Fruit fly (Drosophila melanogaster) S2 (cell line): ENCODE measurements around the gene CG9776.

Experiments
- CG8478 ChIP-seq: fragments of >200 bp; optimal IDR thresholded peaks from 2 replicates; lab custom pipeline; 2018
- CTCF ChIP-seq, 2 experiments: fragments of >200 bp; optimal IDR thresholded peaks; 2 replicates each; lab custom pipeline; 2018

DNA sequence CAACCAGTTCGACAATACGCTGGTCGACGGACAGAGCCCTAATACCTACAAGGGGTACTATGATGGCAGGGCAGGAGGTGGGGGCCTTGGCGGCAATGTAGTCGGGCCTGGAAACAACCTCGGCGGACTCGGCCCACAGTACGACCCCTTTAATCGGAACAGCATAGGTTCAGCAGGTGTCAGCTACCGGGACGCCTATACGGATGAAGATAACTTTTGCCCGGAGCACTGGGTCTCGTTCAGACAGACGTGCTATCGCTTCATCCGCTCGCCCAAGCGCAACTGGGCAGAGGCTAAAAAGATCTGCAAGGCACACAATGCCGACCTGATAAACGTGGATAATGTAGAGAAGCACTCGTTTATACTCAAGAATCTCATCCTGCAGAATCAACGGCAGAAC, 48.3 kb upstream of the CG9776 start:
- TF ChIP-seq CTCF (optimal IDR thresholded peaks at IDR 0.05; lab: Kevin White, UChicago): no peak
- TF ChIP-seq CG8478 (lab: Kevin White, UChicago): no peak
